Worm (Caenorhabditis elegans) whole organism, L2 larva: ENCODE measurements around the gene sgca-1.

ENCODE experiments used
- C34F6.9 ChIP-seq: fragments of 150-350 bp; optimal IDR thresholded peaks from 2 replicates; lab custom pipeline; 2014; ENCODE audit warnings: missing biosample characterization, missing genetic modification characterization
- F13H6.1 ChIP-seq: sonication (generic microtip); optimal IDR thresholded peaks from 2 replicates; lab custom pipeline; 2016; ENCODE audit warnings: missing genetic modification characterization, missing compliant biosample characterization
- R02D3.7 ChIP-seq: fragments of 150-350 bp; optimal IDR thresholded peaks from 2 replicates; lab custom pipeline; 2014; ENCODE audit warnings: missing biosample characterization, missing genetic modification characterization
- ZK546.5 ChIP-seq: sonication (generic microtip); optimal IDR thresholded peaks from 2 replicates; lab custom pipeline; 2017; ENCODE audit warnings: missing biosample characterization, missing genetic modification characterization
- alr-1 ChIP-seq: fragments of 150-350 bp; optimal IDR thresholded peaks from 2 replicates; lab custom pipeline; 2014; ENCODE audit warnings: missing biosample characterization, missing genetic modification characterization
- aly-2 ChIP-seq: fragments of 150-350 bp; optimal IDR thresholded peaks from 2 replicates; lab custom pipeline; 2014; ENCODE audit warnings: missing biosample characterization, missing genetic modification characterization
- ama-1 ChIP-seq: fragments of 150-350 bp; optimal IDR thresholded peaks from 2 replicates; lab custom pipeline; 2018; ENCODE audit warnings: inconsistent platforms
- blmp-1 ChIP-seq: sonication (generic microtip); optimal IDR thresholded peaks from 2 replicates; lab custom pipeline; 2017; ENCODE audit warnings: missing genetic modification characterization, mild to moderate bottlenecking, missing compliant biosample characterization, antibody characterized with exemption, moderate library complexity; ENCODE audit not compliant: insufficient read depth
- ceh-16 ChIP-seq: fragments of 150-350 bp; optimal IDR thresholded peaks from 2 replicates; lab custom pipeline; 2014; ENCODE audit warnings: missing biosample characterization, missing genetic modification characterization
- crh-2 ChIP-seq: sonication (generic microtip); optimal IDR thresholded peaks from 2 replicates; lab custom pipeline; 2017; ENCODE audit warnings: missing biosample characterization, missing genetic modification characterization
- elt-1 ChIP-seq: fragments of 150-350 bp; optimal IDR thresholded peaks from 2 replicates; lab custom pipeline; 2014; ENCODE audit warnings: missing biosample characterization, missing genetic modification characterization
- fos-1 ChIP-seq: fragments of 150-350 bp; optimal IDR thresholded peaks from 2 replicates; lab custom pipeline; 2014; ENCODE audit warnings: missing biosample characterization, missing genetic modification characterization
- gmeb-1 ChIP-seq: fragments of 150-350 bp; optimal IDR thresholded peaks from 2 replicates; lab custom pipeline; 2014; ENCODE audit warnings: missing biosample characterization, missing genetic modification characterization
- lin-11 ChIP-seq: fragments of 150-350 bp; sonication (generic microtip); optimal IDR thresholded peaks from 2 replicates; lab custom pipeline; 2014; ENCODE audit warnings: missing biosample characterization, missing genetic modification characterization, inconsistent platforms, mixed read lengths
- lin-13 ChIP-seq: fragments of 150-350 bp; optimal IDR thresholded peaks from 2 replicates; lab custom pipeline; 2014; ENCODE audit warnings: missing biosample characterization, missing genetic modification reagents, missing genetic modification characterization
- lin-39 ChIP-seq: fragments of 150-350 bp; optimal IDR thresholded peaks from 2 replicates; lab custom pipeline; 2014; ENCODE audit warnings: missing biosample characterization, missing genetic modification reagents, missing genetic modification characterization
- mbf-1 ChIP-seq: sonication (generic microtip); optimal IDR thresholded peaks from 2 replicates; lab custom pipeline; 2017; ENCODE audit warnings: missing biosample characterization, missing genetic modification characterization
- nhr-10 ChIP-seq: sonication (generic microtip); optimal IDR thresholded peaks from 2 replicates; lab custom pipeline; 2017; ENCODE audit warnings: missing biosample characterization, missing genetic modification characterization
- nhr-11 ChIP-seq: fragments of 150-350 bp; optimal IDR thresholded peaks from 2 replicates; lab custom pipeline; 2014; ENCODE audit warnings: missing biosample characterization, missing genetic modification characterization
- nhr-12 ChIP-seq: fragments of 150-350 bp; optimal IDR thresholded peaks from 2 replicates; lab custom pipeline; 2014; ENCODE audit warnings: missing biosample characterization, missing genetic modification characterization
- nhr-129 ChIP-seq: fragments of 150-350 bp; optimal IDR thresholded peaks from 2 replicates; lab custom pipeline; 2014; ENCODE audit warnings: missing biosample characterization, missing genetic modification characterization
- nhr-21 ChIP-seq: fragments of 150-350 bp; optimal IDR thresholded peaks from 2 replicates; lab custom pipeline; 2014; ENCODE audit warnings: missing biosample characterization, missing genetic modification characterization
- nhr-237 ChIP-seq: fragments of 150-350 bp; optimal IDR thresholded peaks from 2 replicates; lab custom pipeline; 2014; ENCODE audit warnings: missing biosample characterization, missing genetic modification characterization
- nhr-25 ChIP-seq: fragments of 150-350 bp; sonication (generic microtip); optimal IDR thresholded peaks from 3 replicates; lab custom pipeline; 2014; ENCODE audit warnings: missing biosample characterization, missing genetic modification characterization
- nhr-6 ChIP-seq: fragments of 150-350 bp; optimal IDR thresholded peaks from 2 replicates; lab custom pipeline; 2014; ENCODE audit warnings: missing biosample characterization, missing genetic modification characterization
- nhr-77 ChIP-seq: fragments of 150-350 bp; optimal IDR thresholded peaks from 2 replicates; lab custom pipeline; 2014; ENCODE audit warnings: missing biosample characterization, missing genetic modification characterization
- sem-4 ChIP-seq: fragments of 150-350 bp; optimal IDR thresholded peaks from 2 replicates; lab custom pipeline; 2014; ENCODE audit warnings: missing biosample characterization, missing genetic modification reagents, missing genetic modification characterization
- skn-1 ChIP-seq: sonication (generic microtip); optimal IDR thresholded peaks from 2 replicates; lab custom pipeline; 2017; ENCODE audit warnings: missing biosample characterization, missing genetic modification characterization
- sma-3 ChIP-seq: sonication (generic microtip); optimal IDR thresholded peaks from 2 replicates; lab custom pipeline; 2016; ENCODE audit warnings: missing genetic modification reagents, missing genetic modification characterization, missing compliant biosample characterization
- sma-9 ChIP-seq, 2 experiments: fragments of 150-350 bp in 1 of 2; sonication (generic microtip) in 1 of 2; optimal IDR thresholded peaks; 2 replicates each; lab custom pipeline; 2014 to 2016; ENCODE audit warnings: missing genetic modification characterization in 2 of 2, mild to moderate bottlenecking in 1 of 2, missing biosample characterization in 1 of 2, missing compliant biosample characterization in 1 of 2, missing genetic modification reagents in 1 of 2, moderate library complexity in 1 of 2
- snpc-4 ChIP-seq: fragments of 150-350 bp; optimal IDR thresholded peaks from 2 replicates; lab custom pipeline; 2014; ENCODE audit warnings: missing biosample characterization, missing genetic modification characterization
- unc-39 ChIP-seq: fragments of 150-350 bp; optimal IDR thresholded peaks from 2 replicates; lab custom pipeline; 2014; ENCODE audit warnings: missing biosample characterization, missing genetic modification characterization
- unc-55 ChIP-seq: fragments of 150-350 bp; sonication (generic microtip); optimal IDR thresholded peaks from 3 replicates; lab custom pipeline; 2014; ENCODE audit warnings: missing biosample characterization, missing genetic modification reagents, missing genetic modification characterization
- unc-62 ChIP-seq: fragments of 150-350 bp; optimal IDR thresholded peaks from 2 replicates; lab custom pipeline; 2014; ENCODE audit warnings: missing biosample characterization, missing genetic modification reagents, missing genetic modification characterization
- zag-1 ChIP-seq: fragments of 150-350 bp; optimal IDR thresholded peaks from 2 replicates; lab custom pipeline; 2014; ENCODE audit warnings: missing biosample characterization, missing genetic modification characterization
- ztf-11 ChIP-seq: sonication (generic microtip); optimal IDR thresholded peaks from 2 replicates; lab custom pipeline; 2017; ENCODE audit warnings: missing biosample characterization, missing genetic modification characterization
- ztf-4 ChIP-seq: fragments of 150-350 bp; optimal IDR thresholded peaks from 2 replicates; lab custom pipeline; 2014; ENCODE audit warnings: missing biosample characterization, missing genetic modification characterization

Gene sgca-1

DNA sequence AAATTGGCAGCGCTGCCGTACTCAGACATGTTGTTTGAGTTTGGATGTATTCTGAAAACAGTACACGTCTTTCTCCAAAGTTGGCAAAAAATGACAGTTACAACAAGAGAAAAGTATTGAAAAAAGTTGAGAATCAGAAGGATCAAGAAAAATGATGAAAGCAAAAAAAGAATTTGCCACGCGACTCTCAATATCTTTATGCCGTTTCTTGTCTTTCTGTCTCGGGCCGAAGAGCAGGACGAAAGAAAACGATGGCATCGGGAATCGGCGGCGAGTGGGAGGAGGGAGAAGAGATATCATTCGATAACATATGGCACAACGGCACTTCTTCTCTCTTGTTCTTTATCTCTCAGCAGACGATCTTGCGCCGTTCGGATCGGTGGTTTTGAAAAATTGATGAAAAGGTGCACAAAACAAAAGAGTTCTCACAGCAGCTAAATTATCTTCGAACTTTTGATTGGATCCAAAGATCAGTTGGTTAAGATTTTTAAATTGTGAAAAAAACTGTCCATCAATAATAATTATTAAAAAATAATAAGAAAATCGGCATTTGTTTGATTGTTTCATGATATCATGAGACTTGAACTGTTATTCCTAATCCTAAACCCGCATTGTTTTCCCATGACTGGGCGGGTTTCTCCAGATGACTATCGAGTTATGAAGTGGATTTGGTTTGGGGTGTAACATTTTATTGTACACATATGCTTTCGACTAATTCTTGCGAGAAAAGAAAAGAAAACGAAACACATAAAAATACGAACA is 34.1 kb upstream of the sgca-1 start, which contains the start of gene gei-15:
Gene gei-15, minus strand, starts transcription at position 51 of the 762 bp plus-strand sequence.
- TF ChIP-seq lin-11 (tag; lab: Kevin White, UChicago) (no peak), nhr-129 (tag; lab: Kevin White, UChicago) (peak; percentile 25), sma-9 (GFP tag; optimal IDR thresholded peaks at IDR 0.05; lab: Kevin White, UChicago) (peak; percentile 30), sma-9 (tag; optimal IDR thresholded peaks at IDR 0.05; lab: Kevin White, UChicago) (no peak), F13H6.1 (peak; percentile 29), crh-2 (tag; lab: Kevin White, UChicago) (no peak)

- TF ChIP-seq sma-9 (GFP tag; optimal IDR thresholded peaks at IDR 0.05; lab: Kevin White, UChicago) (peak; percentile 21), sma-9 (tag; optimal IDR thresholded peaks at IDR 0.05; lab: Kevin White, UChicago) (no peak), F13H6.1 (peak; percentile 18), lin-11 (tag; lab: Kevin White, UChicago) (no peak), nhr-129 (tag; lab: Kevin White, UChicago) (peak; percentile 27)
- TF ChIP-seq, all 48 proteins: peak for 3
Observed at ce11 chrX:6822552-6822951, 33.2 kb upstream of the sgca-1 start.

- TF ChIP-seq fos-1 (tag; lab: Kevin White, UChicago), result peak; percentile 57
- TF ChIP-seq zag-1 (tag; lab: Kevin White, UChicago), result no peak
- TF ChIP-seq nhr-77 (tag; lab: Kevin White, UChicago), result no peak
- no peak for TF ChIP-seq nhr-10
- no peak for TF ChIP-seq nhr-6 (tag; lab: Kevin White, UChicago)
- no peak for TF ChIP-seq crh-2 (tag; lab: Kevin White, UChicago)
- TF ChIP-seq elt-1 (tag; lab: Kevin White, UChicago), result no peak
Observed at ce11 chrX:6819633-6820032, 30.3 kb upstream of the sgca-1 start.

DNA sequence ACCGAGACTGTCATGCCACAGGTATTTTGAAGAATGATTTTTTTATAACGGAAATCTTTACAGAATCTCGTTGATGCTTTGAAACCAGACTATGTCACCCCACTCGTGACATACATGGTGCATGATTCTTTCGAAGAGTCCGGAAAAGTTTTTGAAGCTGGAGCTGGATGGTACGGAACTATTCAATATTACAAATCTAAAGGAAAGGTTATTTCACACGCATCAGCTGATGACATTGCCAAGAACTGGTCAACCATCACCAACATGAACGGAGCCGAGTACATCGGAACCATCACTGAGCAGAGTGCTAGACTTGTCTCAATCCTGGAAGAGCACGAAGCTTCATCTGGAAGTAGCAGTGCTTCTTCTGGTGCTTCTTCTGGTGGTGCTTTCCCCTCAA is 29.8 kb upstream of the sgca-1 start:
- no peak for TF ChIP-seq nhr-77 (tag; lab: Kevin White, UChicago)
- TF ChIP-seq C34F6.9 (tag; lab: Kevin White, UChicago), result no peak
- no peak for TF ChIP-seq zag-1 (tag; lab: Kevin White, UChicago)
- TF ChIP-seq crh-2 (tag; lab: Kevin White, UChicago), result no peak
- TF ChIP-seq ZK546.5 (tag; lab: Kevin White, UChicago), result no peak
- TF ChIP-seq R02D3.7, result no peak
- TF ChIP-seq skn-1 (tag; lab: Kevin White, UChicago), result no peak
- no peak for TF ChIP-seq lin-39 (tag; lab: Kevin White, UChicago)
- no peak for TF ChIP-seq unc-39 (tag; lab: Kevin White, UChicago)
- TF ChIP-seq sem-4, result no peak
- TF ChIP-seq sma-9 (GFP tag; optimal IDR thresholded peaks at IDR 0.05; lab: Kevin White, UChicago), result no peak
- TF ChIP-seq sma-9 (tag; optimal IDR thresholded peaks at IDR 0.05; lab: Kevin White, UChicago), result no peak
- TF ChIP-seq snpc-4 (tag; lab: Kevin White, UChicago), result no peak
- no peak for TF ChIP-seq lin-13 (GFP tag; lab: Kevin White, UChicago)
- TF ChIP-seq ceh-16 (tag; lab: Kevin White, UChicago), result no peak

DNA sequence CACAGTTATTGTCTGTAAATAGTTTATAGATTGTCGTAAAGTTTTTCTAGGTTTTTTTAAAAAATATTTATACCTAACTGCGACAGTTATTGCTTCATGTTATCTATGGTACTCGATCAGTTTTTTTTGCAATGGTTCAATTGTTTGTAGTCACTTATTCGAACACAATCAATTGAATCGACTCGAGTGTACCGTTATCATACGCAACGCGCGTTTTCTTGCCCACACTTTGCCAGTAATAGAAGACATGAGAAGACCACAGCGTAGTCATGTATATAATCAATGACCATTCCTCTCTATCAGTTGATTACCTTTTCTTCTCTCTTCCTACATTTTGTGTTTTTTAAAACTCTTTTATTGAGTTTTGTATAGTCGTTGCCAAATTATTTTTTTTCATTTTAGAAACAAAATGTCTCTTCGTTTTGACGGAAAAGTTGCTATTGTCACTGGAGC is 28.7 kb upstream of the sgca-1 start, which contains the start of gene dhs-28:
Gene dhs-28, plus strand, starts transcription at position 403 of the 453 bp plus-strand sequence.
- TF ChIP-seq nhr-25 (no peak), F13H6.1 (peak; percentile 26), sma-9 (GFP tag; optimal IDR thresholded peaks at IDR 0.05; lab: Kevin White, UChicago) (peak; percentile 68), sma-9 (tag; optimal IDR thresholded peaks at IDR 0.05; lab: Kevin White, UChicago) (no peak), nhr-10 (no peak), ama-1 (peak; percentile 27), fos-1 (tag; lab: Kevin White, UChicago) (peak; percentile 84), sma-3 (GFP tag; lab: Kevin White, UChicago) (peak; percentile 40), blmp-1 (no peak), nhr-11 (no peak), crh-2 (tag; lab: Kevin White, UChicago) (peak; percentile 53), alr-1 (no peak)
- TF ChIP-seq, all 48 proteins: peak for 6

DNA sequence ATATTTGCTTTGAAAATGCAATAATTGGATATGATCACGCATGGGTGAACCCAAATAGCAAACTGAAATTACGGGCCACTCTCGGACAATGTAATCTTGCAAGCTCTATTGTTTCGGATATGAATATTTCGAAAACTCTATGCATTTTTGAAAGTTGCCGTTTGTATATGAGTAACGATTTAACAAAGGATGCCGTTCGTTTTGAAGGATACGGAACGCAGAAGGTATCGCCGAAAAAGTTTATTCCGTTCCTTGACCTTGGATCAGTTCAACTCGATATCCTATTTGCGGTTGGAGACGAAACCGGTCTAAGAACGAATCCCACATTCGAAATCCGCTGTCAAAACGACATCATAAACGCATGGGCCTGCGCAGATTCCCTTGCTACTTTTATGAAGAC is 23.7 kb upstream of the sgca-1 start:
- TF ChIP-seq ZK546.5 (tag; lab: Kevin White, UChicago) (no peak), gmeb-1 (tag; lab: Kevin White, UChicago) (no peak), nhr-21 (no peak), nhr-237 (tag; lab: Kevin White, UChicago) (no peak), nhr-12 (no peak), elt-1 (tag; lab: Kevin White, UChicago) (no peak), blmp-1 (no peak), lin-11 (tag; lab: Kevin White, UChicago) (no peak), mbf-1 (tag; lab: Kevin White, UChicago) (no peak), unc-62 (no peak), aly-2 (no peak), sma-9 (GFP tag; optimal IDR thresholded peaks at IDR 0.05; lab: Kevin White, UChicago) (no peak), sma-9 (tag; optimal IDR thresholded peaks at IDR 0.05; lab: Kevin White, UChicago) (no peak), C34F6.9 (tag; lab: Kevin White, UChicago) (no peak), ztf-4 (tag; lab: Kevin White, UChicago) (no peak), ztf-11 (tag; lab: Kevin White, UChicago) (no peak), unc-55 (GFP tag; lab: Kevin White, UChicago) (no peak), nhr-129 (tag; lab: Kevin White, UChicago) (no peak)
